6 worm cellular contexts compared by ENCODE assay signal in genomic region chrII:5202930-5203329, ce11.
A peak's percentile ranks its signal among the peaks of the same experiment; 100 is the strongest.
TF ChIP-seq lines count a peak whose summit lies in the region.

ampd-1 (plus strand) TSS chrII:5203322.

TF ChIP-seq in whole organism, L1 larva, 84 proteins besides CTCF, POLR2A, EP300 and RAD21 (continues in another document):
- TF ChIP-seq nhr-84 (tag; optimal IDR thresholded peaks at IDR 0.05; lab: Kevin White, UChicago), result no peak
- TF ChIP-seq dpl-1 (GFP tag; optimal IDR thresholded peaks at IDR 0.05; lab: Kevin White, UChicago), result no peak
- TF ChIP-seq fkh-4 (tag; optimal IDR thresholded peaks at IDR 0.05; lab: Kevin White, UChicago; ENCODE audit: borderline replicate concordance), result no peak
- no peak for TF ChIP-seq alr-1 (tag; optimal IDR thresholded peaks at IDR 0.05; lab: Kevin White, UChicago; ENCODE audit: borderline replicate concordance)
- TF ChIP-seq nhr-12 (tag; optimal IDR thresholded peaks at IDR 0.05; lab: Kevin White, UChicago), result no peak
- TF ChIP-seq efl-3 (GFP tag; optimal IDR thresholded peaks at IDR 0.05; lab: Kevin White, UChicago), result no peak
- TF ChIP-seq egl-13 (tag; optimal IDR thresholded peaks at IDR 0.05; lab: Kevin White, UChicago), result no peak
- TF ChIP-seq C34B4.2 (tag; optimal IDR thresholded peaks at IDR 0.05; lab: Kevin White, UChicago), result no peak
- TF ChIP-seq aha-1 (tag; optimal IDR thresholded peaks at IDR 0.05; lab: Kevin White, UChicago), result no peak
- TF ChIP-seq nhr-28 (tag; optimal IDR thresholded peaks at IDR 0.05; lab: Kevin White, UChicago), result no peak
- TF ChIP-seq ama-1 (optimal IDR thresholded peaks at IDR 0.05; lab: Kevin White, UChicago), result no peak
- no peak for TF ChIP-seq ets-5 (GFP tag; IDR thresholded peaks at IDR 0.05; lab: Robert Waterston, UW)
- TF ChIP-seq irx-1 (tag; optimal IDR thresholded peaks at IDR 0.05; lab: Kevin White, UChicago), result no peak
- TF ChIP-seq fos-1 (tag; optimal IDR thresholded peaks at IDR 0.05; lab: Kevin White, UChicago), result no peak
- TF ChIP-seq nhr-11 (tag; optimal IDR thresholded peaks at IDR 0.05; lab: Kevin White, UChicago), result no peak
- no peak for TF ChIP-seq ztf-11 (tag; optimal IDR thresholded peaks at IDR 0.05; lab: Kevin White, UChicago)

TF ChIP-seq in whole organism, L2 larva, 48 proteins besides CTCF, POLR2A, EP300 and RAD21 (continues in another document):
- TF ChIP-seq ceh-16 (tag; optimal IDR thresholded peaks at IDR 0.05; lab: Kevin White, UChicago) (no peak), ama-1 (optimal IDR thresholded peaks at IDR 0.05; lab: Kevin White, UChicago) (no peak), unc-55 (GFP tag; optimal IDR thresholded peaks at IDR 0.05; lab: Kevin White, UChicago) (no peak), lsy-2 (tag; optimal IDR thresholded peaks at IDR 0.05; lab: Kevin White, UChicago) (no peak), aly-2 (tag; optimal IDR thresholded peaks at IDR 0.05; lab: Kevin White, UChicago) (no peak), sma-9 (GFP tag; optimal IDR thresholded peaks at IDR 0.05; lab: Kevin White, UChicago) (peak; percentile 30), sma-9 (tag; optimal IDR thresholded peaks at IDR 0.05; lab: Kevin White, UChicago) (no peak), Y55F3AM.14 (GFP tag; optimal IDR thresholded peaks at IDR 0.05; lab: Kevin White, UChicago) (no peak), alr-1 (tag; optimal IDR thresholded peaks at IDR 0.05; lab: Kevin White, UChicago) (no peak), ztf-1 (GFP tag; conservative IDR thresholded peaks at IDR 0.05; lab: Robert Waterston, UW) (no peak), blmp-1 (tag; optimal IDR thresholded peaks at IDR 0.05; lab: Kevin White, UChicago; ENCODE audit: insufficient read depth) (no peak), unc-62 (GFP tag; optimal IDR thresholded peaks at IDR 0.05; lab: Kevin White, UChicago) (no peak), skn-1 (tag; optimal IDR thresholded peaks at IDR 0.05; lab: Kevin White, UChicago) (peak; percentile 6), F13H6.1 (tag; optimal IDR thresholded peaks at IDR 0.05; lab: Kevin White, UChicago) (peak; percentile 27), gmeb-1 (tag; optimal IDR thresholded peaks at IDR 0.05; lab: Kevin White, UChicago) (peak; percentile 24), nhr-129 (tag; optimal IDR thresholded peaks at IDR 0.05; lab: Kevin White, UChicago) (peak; percentile 47)

TF ChIP-seq in whole organism, L3 larva, 47 proteins besides CTCF, POLR2A, EP300 and RAD21:
- peak; percentile 95 for TF ChIP-seq elt-2 (tag; optimal IDR thresholded peaks at IDR 0.05; lab: Kevin White, UChicago)
- TF ChIP-seq ceh-28 (tag; optimal IDR thresholded peaks at IDR 0.05; lab: Kevin White, UChicago), result no peak
- TF ChIP-seq elt-3 (tag; optimal IDR thresholded peaks at IDR 0.05; lab: Kevin White, UChicago), result no peak
- TF ChIP-seq pha-4 (tag; optimal IDR thresholded peaks at IDR 0.05; lab: Kevin White, UChicago), result peak; percentile 38
- TF ChIP-seq ceh-82 (tag; optimal IDR thresholded peaks at IDR 0.05; lab: Kevin White, UChicago), result no peak
- no peak for TF ChIP-seq daf-12 (tag; optimal IDR thresholded peaks at IDR 0.05; lab: Kevin White, UChicago)
- no peak for TF ChIP-seq elt-1 (tag; optimal IDR thresholded peaks at IDR 0.05; lab: Kevin White, UChicago)
- peak; percentile 38 for TF ChIP-seq nfya-1 (tag; optimal IDR thresholded peaks at IDR 0.05; lab: Kevin White, UChicago; ENCODE audit: insufficient read depth)
- peak; percentile 8 for TF ChIP-seq skn-1 (tag; optimal IDR thresholded peaks at IDR 0.05; lab: Kevin White, UChicago)
- no peak for TF ChIP-seq unc-39 (tag; optimal IDR thresholded peaks at IDR 0.05; lab: Kevin White, UChicago)
- TF ChIP-seq pqm-1 (tag; optimal IDR thresholded peaks at IDR 0.05; lab: Kevin White, UChicago), result peak; percentile 68
- TF ChIP-seq zag-1 (tag; optimal IDR thresholded peaks at IDR 0.05; lab: Kevin White, UChicago), result no peak

TF ChIP-seq in whole organism, L4 larva, 104 proteins besides CTCF, POLR2A, EP300 and RAD21 (continues in another document):
- no peak for TF ChIP-seq mdt-29 (GFP tag; IDR thresholded peaks at IDR 0.05; lab: Robert Waterston, UW)
- TF ChIP-seq mxl-2 (GFP tag; conservative IDR thresholded peaks at IDR 0.05; lab: Robert Waterston, UW), result no peak
- no peak for TF ChIP-seq arid-1 (GFP tag; conservative IDR thresholded peaks at IDR 0.05; lab: Robert Waterston, UW)
- peak in 1 of 2 experiments; percentile 12 for TF ChIP-seq lsy-2 (tag; optimal IDR thresholded peaks at IDR 0.05; lab: Kevin White, UChicago)
- TF ChIP-seq dmd-6 (GFP tag; IDR thresholded peaks at IDR 0.05; lab: Robert Waterston, UW), result peak; percentile 44; the same call in 1 of the 2 replicates
- no peak for TF ChIP-seq D1046.2 (GFP tag; IDR thresholded peaks at IDR 0.05; lab: Robert Waterston, UW)
- TF ChIP-seq aha-1 (tag; lab: Kevin White, UChicago), result no peak
- TF ChIP-seq pha-4 (GFP tag; IDR thresholded peaks at IDR 0.05; lab: Robert Waterston, UW), result no peak
- TF ChIP-seq pha-4 (tag; optimal IDR thresholded peaks at IDR 0.05; lab: Kevin White, UChicago), result no peak
- TF ChIP-seq nhr-28 (tag; optimal IDR thresholded peaks at IDR 0.05; lab: Kevin White, UChicago), result peak; percentile 16
- TF ChIP-seq hif-1 (tag; optimal IDR thresholded peaks at IDR 0.05; lab: Kevin White, UChicago), result peak in 1 of 2 experiments; percentile 10
- TF ChIP-seq nhr-76 (tag; optimal IDR thresholded peaks at IDR 0.05; lab: Kevin White, UChicago), result no peak
- TF ChIP-seq ceh-44 (GFP tag; IDR thresholded peaks at IDR 0.05; lab: Robert Waterston, UW), result no peak
- peak; percentile 66 for TF ChIP-seq pqm-1 (tag; optimal IDR thresholded peaks at IDR 0.05; lab: Kevin White, UChicago)
- TF ChIP-seq nhr-102 (tag; optimal IDR thresholded peaks at IDR 0.05; lab: Kevin White, UChicago), result peak; percentile 24
- TF ChIP-seq Y48G9A.11 (GFP tag; IDR thresholded peaks at IDR 0.05; lab: Robert Waterston, UW), result no peak
- TF ChIP-seq nhr-41 (GFP tag; IDR thresholded peaks at IDR 0.05; lab: Robert Waterston, UW), result no peak
- no peak for TF ChIP-seq rbr-2 (tag; optimal IDR thresholded peaks at IDR 0.05; lab: Kevin White, UChicago)
- TF ChIP-seq hlh-11 (tag; optimal IDR thresholded peaks at IDR 0.05; lab: Kevin White, UChicago), result peak; percentile 67

TF ChIP-seq in whole organism, late embryonic, 69 proteins besides CTCF, POLR2A, EP300 and RAD21:
- TF ChIP-seq F13H6.1 (tag; optimal IDR thresholded peaks at IDR 0.05; lab: Kevin White, UChicago) (no peak), elt-2 (tag; optimal IDR thresholded peaks at IDR 0.05; lab: Kevin White, UChicago) (peak; percentile 84), zip-5 (tag; optimal IDR thresholded peaks at IDR 0.05; lab: Kevin White, UChicago) (no peak), dve-1 (tag; optimal IDR thresholded peaks at IDR 0.05; lab: Kevin White, UChicago) (no peak), elt-4 (tag; optimal IDR thresholded peaks at IDR 0.05; lab: Kevin White, UChicago) (no peak), dmd-4 (tag; optimal IDR thresholded peaks at IDR 0.05; lab: Kevin White, UChicago; ENCODE audit: borderline replicate concordance) (no peak)

TF ChIP-seq in whole organism, young adult, 124 proteins besides CTCF, POLR2A, EP300 and RAD21:
- TF ChIP-seq cebp-1 (GFP tag; IDR thresholded peaks at IDR 0.05; lab: Robert Waterston, UW) (peak; percentile 44; the same call in 1 of the 2 replicates), cebp-1 (tag; optimal IDR thresholded peaks at IDR 0.05; lab: Kevin White, UChicago) (peak; percentile 64), ceh-58 (GFP tag; IDR thresholded peaks at IDR 0.05; lab: Robert Waterston, UW) (no peak), hmg-1.2 (GFP tag; IDR thresholded peaks at IDR 0.05; lab: Robert Waterston, UW) (no peak), mel-28 (tag; optimal IDR thresholded peaks at IDR 0.05; lab: Kevin White, UChicago; ENCODE audit: borderline replicate concordance) (no peak), nhr-80 (tag; optimal IDR thresholded peaks at IDR 0.05; lab: Kevin White, UChicago) (peak; percentile 47), T07F8.4 (tag; optimal IDR thresholded peaks at IDR 0.05; lab: Kevin White, UChicago) (no peak), B0035.1 (tag; optimal IDR thresholded peaks at IDR 0.05; lab: Kevin White, UChicago) (no peak), rpc-1 (optimal IDR thresholded peaks at IDR 0.05; lab: Kevin White, UChicago) (no peak), rpc-1 (tag; optimal IDR thresholded peaks at IDR 0.05; lab: Kevin White, UChicago) (no peak)
TF ChIP-seq in whole organism, young adult: peak in this region for 2.
